Worm (Caenorhabditis elegans): Measurements from ENCODE around the gene tbx-37.

tbx-37 gene

ce11 chrIII:11243421-11243820, 16.5 kb upstream of the tbx-37 start (continued):
- TF ChIP-seq egl-27 (tag; optimal IDR thresholded peaks at IDR 0.05) (no peak), lim-7 (GFP tag; IDR thresholded peaks at IDR 0.05) (no peak), ctbp-1 (GFP tag; IDR thresholded peaks at IDR 0.05) (no peak), F26F4.8 (GFP tag; conservative IDR thresholded peaks at IDR 0.05) (no peak), lin-38 (GFP tag; IDR thresholded peaks at IDR 0.05) (peak; percentile 50), ZK546.5 (tag; optimal IDR thresholded peaks at IDR 0.05) (no peak), nhr-102 (tag; optimal IDR thresholded peaks at IDR 0.05) (no peak), T26A8.4 (GFP tag; IDR thresholded peaks at IDR 0.05) (peak; percentile 31; the same call in 1 of the 2 replicates), ceh-28 (tag; optimal IDR thresholded peaks at IDR 0.05) (peak; percentile 69), ceh-62 (tag; optimal IDR thresholded peaks at IDR 0.05) (no peak), unc-62 (GFP tag; optimal IDR thresholded peaks at IDR 0.05 in 1 of 2) (peak in 1 of 2 experiments; percentile 99), unc-62 (tag; optimal IDR thresholded peaks at IDR 0.05) (no peak), nhr-6 (tag; optimal IDR thresholded peaks at IDR 0.05) (peak; percentile 71), nhr-111 (GFP tag; optimal IDR thresholded peaks at IDR 0.05) (no peak), Y48G9A.11 (GFP tag; IDR thresholded peaks at IDR 0.05) (no peak), mes-2 (tag; optimal IDR thresholded peaks at IDR 0.05; ENCODE audit: poor library complexity, severe bottlenecking) (peak; percentile 76), nhr-11 (tag; optimal IDR thresholded peaks at IDR 0.05) (peak; percentile 14), T20F7.1 (GFP tag; optimal IDR thresholded peaks at IDR 0.05) (no peak), dpl-1 (GFP tag; optimal IDR thresholded peaks at IDR 0.05) (peak; percentile 42), cey-2 (tag; optimal IDR thresholded peaks at IDR 0.05; ENCODE audit: borderline replicate concordance, insufficient read depth) (no peak), D1046.2 (GFP tag; IDR thresholded peaks at IDR 0.05) (no peak), dmd-8 (GFP tag; IDR thresholded peaks at IDR 0.05) (no peak), ZK337.2 (GFP tag; IDR thresholded peaks at IDR 0.05) (no peak), nhr-42 (GFP tag; IDR thresholded peaks at IDR 0.05) (no peak), ceh-44 (GFP tag; IDR thresholded peaks at IDR 0.05) (no peak), gei-8 (GFP tag; optimal IDR thresholded peaks at IDR 0.05) (no peak), Y105C5A.15 (GFP tag; IDR thresholded peaks at IDR 0.05) (no peak), jun-1 (tag; optimal IDR thresholded peaks at IDR 0.05) (no peak), ztf-11 (tag; optimal IDR thresholded peaks at IDR 0.05) (no peak), pha-4 (GFP tag; IDR thresholded peaks at IDR 0.05) (no peak; the same call in 1 of the 2 replicates), pha-4 (tag; optimal IDR thresholded peaks at IDR 0.05) (no peak), spr-1 (tag; optimal IDR thresholded peaks at IDR 0.05) (peak; percentile 57), snpc-1.2 (GFP tag; IDR thresholded peaks at IDR 0.05) (no peak), lin-1 (GFP tag; IDR thresholded peaks at IDR 0.05) (no peak), madf-5 (GFP tag; IDR thresholded peaks at IDR 0.05) (no peak), php-3 (GFP tag; IDR thresholded peaks at IDR 0.05) (no peak), nhr-48 (tag; optimal IDR thresholded peaks at IDR 0.05) (peak; percentile 50), snpc-4 (tag; optimal IDR thresholded peaks at IDR 0.05) (no peak), dve-1 (tag; optimal IDR thresholded peaks at IDR 0.05; ENCODE audit: insufficient read depth) (peak; percentile 94), daf-12 (tag; optimal IDR thresholded peaks at IDR 0.05) (no peak), ama-1 (optimal IDR thresholded peaks at IDR 0.05) (no peak), arid-1 (GFP tag; conservative IDR thresholded peaks at IDR 0.05) (0 out of 2 replicates have a peak, but pooled peaks have one; percentile 14), Y5F2A.4 (GFP tag; optimal IDR thresholded peaks at IDR 0.05) (no peak), hif-1 (tag; optimal IDR thresholded peaks at IDR 0.05) (peak in 1 of 2 experiments; percentile 49), mdl-1 (tag; optimal IDR thresholded peaks at IDR 0.05) (peak in 1 of 2 experiments; percentile 80), R02D3.7 (tag; optimal IDR thresholded peaks at IDR 0.05) (no peak), ceh-32 (tag; optimal IDR thresholded peaks at IDR 0.05; ENCODE audit: poor library complexity) (no peak), nhr-76 (tag; optimal IDR thresholded peaks at IDR 0.05) (no peak), rbr-2 (tag; optimal IDR thresholded peaks at IDR 0.05) (peak; percentile 46), mep-1 (tag; optimal IDR thresholded peaks at IDR 0.05) (peak; percentile 91), dmd-9 (GFP tag; IDR thresholded peaks at IDR 0.05) (no peak), lin-15B (tag; optimal IDR thresholded peaks at IDR 0.05) (no peak)
